Fruit fly (Drosophila melanogaster) whole organism, embryonic: Measurements from ENCODE around the gene CG43134.

ENCODE experiments used
- Adf1 ChIP-seq: fragments of 200-800 bp; sonication (Bioruptor generic); IDR thresholded peaks from 2 replicates; pipeline ENCODE4 v1.3.6; 2022; ENCODE audit warnings: missing biosample characterization, missing genetic modification characterization
- Asciz ChIP-seq: fragments of 200-800 bp; sonication (Bioruptor generic); optimal IDR thresholded peaks from 2 replicates; lab custom pipeline; 2017; ENCODE audit warnings: missing biosample characterization, mild to moderate bottlenecking, missing genetic modification characterization, missing genetic modification reagents
- Atf-2 ChIP-seq: fragments of 200-800 bp; sonication (Bioruptor generic); optimal IDR thresholded peaks from 2 replicates; lab custom pipeline; 2016; ENCODE audit warnings: missing biosample characterization, missing genetic modification characterization
- CG11504 ChIP-seq: fragments of 200-800 bp; sonication (Bioruptor generic); optimal IDR thresholded peaks from 3 replicates; lab custom pipeline; 2019; ENCODE audit warnings: missing biosample characterization, mild to moderate bottlenecking, missing genetic modification characterization, moderate library complexity
- CG12391 ChIP-seq: fragments of 200-800 bp; sonication (Bioruptor generic); optimal IDR thresholded peaks from 3 replicates; lab custom pipeline; 2018; ENCODE audit warnings: missing biosample characterization, mild to moderate bottlenecking, missing genetic modification characterization, moderate library complexity
- CG13424 ChIP-seq: fragments of 200-800 bp; sonication (Bioruptor generic); optimal IDR thresholded peaks from 2 replicates; lab custom pipeline; 2019; ENCODE audit warnings: missing biosample characterization, mild to moderate bottlenecking, missing genetic modification characterization, moderate library complexity
- CG15601 ChIP-seq: fragments of 200-800 bp; sonication (Bioruptor generic); optimal IDR thresholded peaks from 3 replicates; lab custom pipeline; 2019; ENCODE audit warnings: missing biosample characterization, mild to moderate bottlenecking, missing genetic modification characterization, moderate library complexity
- CG15696 ChIP-seq: fragments of 200-800 bp; sonication (Bioruptor generic); optimal IDR thresholded peaks from 2 replicates; lab custom pipeline; 2019; ENCODE audit warnings: missing biosample characterization, mild to moderate bottlenecking, missing genetic modification characterization, moderate library complexity
- CG16779 ChIP-seq: fragments of 200-800 bp; sonication (Bioruptor generic); IDR thresholded peaks from 2 replicates; pipeline ENCODE4 v1.3.6; 2022; ENCODE audit warnings: missing biosample characterization, missing genetic modification characterization
- CG17359 ChIP-seq: fragments of 200-800 bp; sonication (Bioruptor generic); optimal IDR thresholded peaks from 3 replicates; lab custom pipeline; 2018; ENCODE audit warnings: missing biosample characterization, mild to moderate bottlenecking, missing genetic modification characterization, moderate library complexity
- CG1832 ChIP-seq: fragments of 200-800 bp; sonication (Bioruptor generic); optimal IDR thresholded peaks from 2 replicates; lab custom pipeline; 2017; ENCODE audit warnings: missing biosample characterization, mild to moderate bottlenecking, missing genetic modification characterization, inconsistent platforms
- CG18599 ChIP-seq: fragments of 200-800 bp; sonication (Bioruptor generic); optimal IDR thresholded peaks from 3 replicates; lab custom pipeline; 2017; ENCODE audit warnings: missing biosample characterization, missing genetic modification characterization, mild to moderate bottlenecking, moderate library complexity, missing genetic modification reagents
- CG2712 ChIP-seq: fragments of 200-800 bp; optimal IDR thresholded peaks from 3 replicates; lab custom pipeline; 2019; ENCODE audit warnings: missing biosample characterization, mild to moderate bottlenecking, missing genetic modification characterization, moderate library complexity
- CG32772 ChIP-seq: fragments of 200-800 bp; sonication (Bioruptor generic); IDR thresholded peaks from 2 replicates; pipeline ENCODE4 v1.3.6; 2022; ENCODE audit warnings: missing biosample characterization, missing genetic modification characterization
- CG4360 ChIP-seq: fragments of 200-800 bp; sonication (Bioruptor generic); IDR thresholded peaks from 2 replicates; pipeline ENCODE4 v1.3.6; 2022; ENCODE audit warnings: missing biosample characterization, missing genetic modification characterization
- CG4404 ChIP-seq: fragments of 200-800 bp; sonication (Bioruptor generic); IDR thresholded peaks from 2 replicates; pipeline ENCODE4 v1.3.6; 2022; ENCODE audit warnings: missing biosample characterization, missing genetic modification characterization
- CG8281 ChIP-seq: fragments of 200-800 bp; sonication (Bioruptor generic); optimal IDR thresholded peaks from 2 replicates; lab custom pipeline; 2018; ENCODE audit warnings: missing biosample characterization, mild to moderate bottlenecking, missing genetic modification characterization, moderate library complexity
- Ets65A ChIP-seq: fragments of 200-800 bp; sonication (Bioruptor generic); peaks from one replicate; lab custom pipeline; 2016; ENCODE audit warnings: missing biosample characterization, missing genetic modification characterization
- H2.0 ChIP-seq: fragments of 200-800 bp; sonication (Bioruptor generic); IDR thresholded peaks from 2 replicates; pipeline ENCODE4 v1.3.6; 2022; ENCODE audit warnings: missing biosample characterization, missing genetic modification characterization
- HLH3B ChIP-seq: fragments of 200-800 bp; sonication (Bioruptor generic); IDR thresholded peaks from 2 replicates; pipeline ENCODE4 v1.3.6; 2022; ENCODE audit warnings: missing biosample characterization, missing genetic modification characterization
- Kr ChIP-seq: fragments of 200-800 bp; sonication (Bioruptor generic); optimal IDR thresholded peaks from 2 replicates; lab custom pipeline; 2017; ENCODE audit warnings: missing biosample characterization, mild to moderate bottlenecking, missing genetic modification characterization
- MTF-1 ChIP-seq: fragments of 200-800 bp; sonication (Bioruptor generic); optimal IDR thresholded peaks from 2 replicates; lab custom pipeline; 2018; ENCODE audit warnings: missing biosample characterization, mild to moderate bottlenecking, missing genetic modification characterization, borderline replicate concordance
- Sry-δ ChIP-seq: fragments of 200-800 bp; sonication (Bioruptor generic); optimal IDR thresholded peaks from 2 replicates; lab custom pipeline; 2016; ENCODE audit warnings: missing biosample characterization, missing genetic modification characterization
- Xrp1 ChIP-seq: fragments of 200-800 bp; sonication (Bioruptor generic); IDR thresholded peaks from 2 replicates; pipeline ENCODE4 v1.3.6; 2022; ENCODE audit warnings: missing biosample characterization, missing genetic modification characterization
- YL-1 ChIP-seq: fragments of 200-800 bp; sonication (Bioruptor generic); optimal IDR thresholded peaks from 3 replicates; lab custom pipeline; 2017; ENCODE audit warnings: missing biosample characterization, mild to moderate bottlenecking, missing genetic modification characterization
- ara ChIP-seq: fragments of 200-800 bp; sonication (Bioruptor generic); IDR thresholded peaks from 2 replicates; pipeline ENCODE4 v1.3.6; 2022; ENCODE audit warnings: missing biosample characterization, missing genetic modification characterization
- az2 ChIP-seq: fragments of 200-800 bp; sonication (Bioruptor generic); optimal IDR thresholded peaks from 3 replicates; lab custom pipeline; 2016; ENCODE audit warnings: missing biosample characterization, missing genetic modification characterization
- bab2 ChIP-seq: fragments of 200-800 bp; sonication (Bioruptor generic); optimal IDR thresholded peaks from 2 replicates; lab custom pipeline; 2016; ENCODE audit warnings: missing biosample characterization, missing genetic modification characterization
- bigmax ChIP-seq: fragments of 200-800 bp; sonication (Bioruptor generic); optimal IDR thresholded peaks from 2 replicates; lab custom pipeline; 2018; ENCODE audit warnings: missing biosample characterization, mild to moderate bottlenecking, missing genetic modification characterization
- bsh ChIP-seq, 2 experiments: fragments of 200-800 bp; sonication (Bioruptor generic); optimal IDR thresholded peaks; 2 replicates each; lab custom pipeline; 2017 to 2018; ENCODE audit warnings: mild to moderate bottlenecking in 2 of 2, missing biosample characterization in 2 of 2, missing genetic modification characterization in 2 of 2, moderate library complexity in 1 of 2
- chif ChIP-seq, 2 experiments: fragments of 200-800 bp; sonication (Bioruptor generic); optimal IDR thresholded peaks; 3 replicates each; lab custom pipeline; 2016; ENCODE audit warnings: missing biosample characterization in 2 of 2, missing genetic modification characterization in 2 of 2
- dmrt11E ChIP-seq: fragments of 200-800 bp; sonication (Bioruptor generic); optimal IDR thresholded peaks from 3 replicates; lab custom pipeline; 2018; ENCODE audit warnings: missing biosample characterization, mild to moderate bottlenecking, missing genetic modification characterization, moderate library complexity
- emc ChIP-seq: fragments of 200-800 bp; sonication (Bioruptor generic); optimal IDR thresholded peaks from 2 replicates; lab custom pipeline; 2016; ENCODE audit warnings: missing biosample characterization, missing genetic modification characterization
- grn ChIP-seq: fragments of 200-800 bp; sonication (Bioruptor generic); optimal IDR thresholded peaks from 3 replicates; lab custom pipeline; 2017; ENCODE audit warnings: missing biosample characterization, missing genetic modification characterization
- insv ChIP-seq, 2 experiments: fragments of 200-800 bp; sonication (Bioruptor generic); optimal IDR thresholded peaks; 3 replicates each; lab custom pipeline; 2016 to 2018; ENCODE audit warnings: missing biosample characterization in 2 of 2, missing genetic modification characterization in 2 of 2
- kni ChIP-seq: fragments of 200-800 bp; sonication (Bioruptor generic); optimal IDR thresholded peaks from 3 replicates; lab custom pipeline; 2017; ENCODE audit warnings: mild to moderate bottlenecking, missing biosample characterization, missing genetic modification reagents, missing genetic modification characterization
- nerfin-1 ChIP-seq: fragments of 200-800 bp; sonication (Bioruptor generic); optimal IDR thresholded peaks from 3 replicates; lab custom pipeline; 2019; ENCODE audit warnings: missing biosample characterization, mild to moderate bottlenecking, missing genetic modification characterization, moderate library complexity
- nom ChIP-seq: fragments of 200-800 bp; sonication (Bioruptor generic); optimal IDR thresholded peaks from 2 replicates; lab custom pipeline; 2017; ENCODE audit warnings: missing biosample characterization, missing genetic modification characterization, mild to moderate bottlenecking, moderate library complexity, missing genetic modification reagents
- pros ChIP-seq: fragments of 200-800 bp; sonication (Bioruptor generic); optimal IDR thresholded peaks from 3 replicates; lab custom pipeline; 2019; ENCODE audit warnings: missing biosample characterization, mild to moderate bottlenecking, missing genetic modification characterization, moderate library complexity
- rib ChIP-seq: fragments of 200-800 bp; sonication (Bioruptor generic); IDR thresholded peaks from 2 replicates; pipeline ENCODE4 v1.3.6; 2022; ENCODE audit warnings: missing biosample characterization, missing genetic modification characterization
- sqz ChIP-seq: fragments of 200-800 bp; sonication (Bioruptor generic); optimal IDR thresholded peaks from 3 replicates; lab custom pipeline; 2018; ENCODE audit warnings: missing biosample characterization, mild to moderate bottlenecking, missing genetic modification characterization
- sug ChIP-seq: fragments of 200-800 bp; optimal IDR thresholded peaks from 2 replicates; lab custom pipeline; 2019; ENCODE audit warnings: missing biosample characterization, mild to moderate bottlenecking, missing genetic modification characterization, moderate library complexity
- tll ChIP-seq, 2 experiments: fragments of 200-800 bp in 1 of 2; fragments of >200 bp in 1 of 2; sonication (Bioruptor generic) in 1 of 2; optimal IDR thresholded peaks; 2 replicates each; lab custom pipeline; 2017 to 2019; ENCODE audit warnings: missing biosample characterization in 2 of 2, missing genetic modification characterization in 2 of 2, mild to moderate bottlenecking in 1 of 2, moderate library complexity in 1 of 2
- vfl ChIP-seq: fragments of 200-800 bp; sonication (Bioruptor generic); optimal IDR thresholded peaks from 2 replicates; lab custom pipeline; 2016; ENCODE audit warnings: missing biosample characterization, missing genetic modification characterization

CG43134 gene

DNA sequence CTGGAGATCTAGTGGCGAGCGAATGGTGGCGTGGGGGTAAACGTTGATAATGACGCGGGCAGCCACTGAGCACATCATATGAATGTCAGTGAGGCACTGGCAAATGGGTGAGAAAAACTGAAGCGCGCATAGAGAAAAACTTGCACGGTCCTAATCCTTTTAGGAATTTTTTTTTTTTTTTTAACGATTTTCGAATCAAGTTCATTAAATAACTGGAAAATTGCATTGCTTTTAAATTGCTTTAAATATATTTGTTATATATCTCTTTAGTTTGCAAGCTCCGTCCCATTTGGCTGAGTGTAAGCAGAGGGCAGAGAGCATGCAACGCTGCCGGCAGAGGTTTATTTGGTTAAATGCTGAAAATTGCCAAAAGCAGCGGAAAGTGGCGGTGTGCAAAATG, 49.6 kb upstream of the CG43134 start (continued):
- TF ChIP-seq grn (no peak), az2 (GFP tag; lab: Kevin White, UChicago) (peak; percentile 16), CG11504 (peak; percentile 34), CG4360 (0 out of 2 replicates have a peak, but pooled peaks have one; percentile 42), emc (GFP tag; lab: Kevin White, UChicago) (no peak), H2.0 (GFP tag; lab: Robert Waterston, UW) (0 out of 2 replicates have a peak, but pooled peaks have one; percentile 19), CG15696 (tag; lab: Kevin White, UChicago) (peak; percentile 12)

DNA sequence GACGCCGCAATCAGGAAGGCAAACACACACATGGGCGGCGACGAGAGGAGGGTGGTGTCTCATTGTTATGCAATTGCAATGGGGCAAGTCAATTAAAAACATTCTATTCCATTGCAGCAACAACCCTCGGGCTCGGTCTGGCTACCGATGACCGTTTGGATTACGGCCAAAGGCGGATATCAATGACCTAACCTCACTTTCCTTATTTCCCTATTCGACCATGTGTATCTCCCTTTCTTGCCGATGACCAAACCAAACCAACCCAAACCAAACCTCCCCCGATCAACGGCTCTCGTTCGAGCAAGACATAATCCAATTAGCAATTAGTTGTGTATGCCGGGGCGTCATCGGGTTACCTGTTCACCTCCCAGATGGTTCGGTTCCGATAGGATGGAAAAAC, 48.3 kb upstream of the CG43134 start:
- TF ChIP-seq bigmax (peak; percentile 78), CG15601 (tag; lab: Kevin White, UChicago) (no peak), kni (GFP tag; lab: Kevin White, UChicago) (peak; percentile 78), pros (GFP tag; lab: Kevin White, UChicago) (peak; percentile 23), ara (no peak), insv (GFP tag; optimal IDR thresholded peaks at IDR 0.05; lab: Kevin White, UChicago) (peak in 1 of 2 experiments; percentile 89)

DNA sequence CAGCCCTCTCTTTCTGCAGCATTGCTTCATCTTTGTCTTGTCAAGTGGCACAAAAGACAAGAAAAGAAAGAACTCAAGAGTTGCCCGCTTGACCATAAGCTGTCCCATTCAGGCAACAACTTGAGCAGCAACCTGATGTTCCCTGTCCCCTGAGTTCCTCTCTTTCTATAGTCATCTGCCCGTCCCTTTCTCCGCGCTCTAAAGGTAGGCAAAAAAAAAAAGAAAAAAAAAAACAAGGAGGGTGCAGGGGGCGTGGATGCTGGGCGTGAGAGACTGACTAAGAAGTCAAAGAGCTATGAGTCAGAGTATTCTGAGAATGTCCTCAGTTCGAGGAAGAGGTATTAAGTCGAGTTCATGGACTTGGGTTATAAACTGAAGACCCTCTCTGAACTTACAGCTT, 46.5 kb upstream of the CG43134 start:
- peak; percentile 15 for TF ChIP-seq sqz (GFP tag; lab: Kevin White, UChicago)
- TF ChIP-seq CG8281 (tag; lab: Kevin White, UChicago), result no peak
- peak; percentile 70 for TF ChIP-seq nom
- TF ChIP-seq MTF-1 (GFP tag; lab: Kevin White, UChicago), result no peak
- peak in 1 of 2 experiments; percentile 3 for TF ChIP-seq bsh (GFP tag; optimal IDR thresholded peaks at IDR 0.05; lab: Kevin White, UChicago)
- TF ChIP-seq CG32772 (GFP tag; lab: Robert Waterston, UW), result peak; percentile 33; the same call in 1 of the 2 replicates
- no peak for TF ChIP-seq Atf-2 (GFP tag; lab: Kevin White, UChicago)
- TF ChIP-seq Ets65A (GFP tag; lab: Kevin White, UChicago), result peak; percentile 12
- TF ChIP-seq CG15601 (tag; lab: Kevin White, UChicago), result no peak
- no peak for TF ChIP-seq CG4404 (GFP tag; lab: Robert Waterston, UW)
- peak; percentile 4 for TF ChIP-seq pros (GFP tag; lab: Kevin White, UChicago)
- TF ChIP-seq CG1832 (GFP tag; lab: Kevin White, UChicago), result peak; percentile 24
- TF ChIP-seq Sry-δ (GFP tag; lab: Kevin White, UChicago), result no peak
- TF ChIP-seq vfl, result no peak

DNA sequence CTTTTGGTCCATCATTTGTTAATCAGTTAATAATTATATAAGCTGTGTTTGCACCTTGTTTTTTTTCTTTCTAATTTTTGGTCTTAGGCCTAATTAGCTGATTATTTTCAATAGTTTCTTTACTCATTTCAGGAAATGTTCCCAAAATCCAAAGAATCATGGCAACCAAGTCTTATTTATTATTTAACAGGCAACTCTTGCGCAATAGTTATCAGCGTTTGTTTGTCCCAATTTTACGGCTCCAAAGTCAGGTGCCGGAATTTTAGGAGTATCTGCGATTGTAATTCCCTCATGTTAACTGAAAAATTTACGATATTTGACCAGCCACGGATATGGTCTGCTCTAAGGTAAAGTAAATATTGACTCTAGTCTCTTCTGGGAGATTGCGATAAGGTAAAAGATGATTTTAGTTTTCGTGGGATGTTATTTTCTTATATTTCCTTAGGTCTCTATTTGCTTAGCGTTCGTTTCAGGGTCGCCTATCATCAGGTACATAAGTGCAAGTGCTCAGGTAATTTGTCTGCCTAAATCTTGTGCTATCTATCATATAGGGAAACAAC, 44.8 kb upstream of the CG43134 start:
- TF ChIP-seq bab2 (GFP tag; lab: Kevin White, UChicago) (peak; percentile 16), sug (tag; lab: Kevin White, UChicago) (peak; percentile 52), rib (GFP tag; lab: Robert Waterston, UW) (no peak), kni (GFP tag; lab: Kevin White, UChicago) (peak; percentile 44), Asciz (GFP tag; lab: Kevin White, UChicago) (peak; percentile 43), chif (GFP tag; optimal IDR thresholded peaks at IDR 0.05; lab: Kevin White, UChicago) (no peak), CG8281 (tag; lab: Kevin White, UChicago) (peak; percentile 15), CG17359 (tag; lab: Kevin White, UChicago) (peak; percentile 51), pros (GFP tag; lab: Kevin White, UChicago) (peak; percentile 44), tll (GFP tag; optimal IDR thresholded peaks at IDR 0.05; lab: Kevin White, UChicago) (peak in 1 of 2 experiments; percentile 84), Xrp1 (GFP tag; lab: Robert Waterston, UW) (peak; percentile 55), CG12391 (peak; percentile 6), nerfin-1 (tag; lab: Kevin White, UChicago) (peak; percentile 13), CG13424 (peak; percentile 32), CG2712 (tag; lab: Kevin White, UChicago) (peak; percentile 18), YL-1 (GFP tag; lab: Kevin White, UChicago) (peak; percentile 42), HLH3B (peak; percentile 7; the same call in 1 of the 2 replicates), dmrt11E (tag; lab: Kevin White, UChicago) (peak; percentile 45), Adf1 (GFP tag; lab: Robert Waterston, UW) (no peak), CG18599 (peak; percentile 75), Kr (GFP tag; lab: Kevin White, UChicago) (peak; percentile 30), bsh (GFP tag; optimal IDR thresholded peaks at IDR 0.05; lab: Kevin White, UChicago) (peak in 1 of 2 experiments; percentile 25), CG16779 (GFP tag; lab: Robert Waterston, UW) (no peak)
